Fruit fly (Drosophila melanogaster): ENCODE data around the gene CG7016.

DNA sequence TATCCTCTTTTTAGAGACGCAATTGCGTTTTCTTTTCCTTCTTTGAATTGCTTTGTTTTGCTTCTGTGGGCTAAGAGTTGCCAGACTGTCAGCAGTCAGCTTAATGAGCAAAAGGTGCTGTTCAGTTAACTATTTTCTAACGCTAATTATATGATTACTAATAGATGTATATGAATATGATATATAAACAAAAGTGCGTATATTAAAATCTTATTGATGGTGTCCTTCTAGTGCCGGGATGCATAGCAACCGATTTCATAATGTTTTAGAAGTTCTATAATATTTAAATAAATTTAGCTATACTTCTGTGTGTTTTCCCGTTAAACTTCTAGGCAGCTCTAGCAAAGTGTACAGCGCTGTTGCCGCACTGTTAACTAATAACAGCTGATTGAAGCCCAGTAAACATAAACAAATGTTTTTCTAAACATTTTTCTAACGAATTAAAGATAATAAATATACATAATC is 32.8 kb upstream of the CG7016 start, which contains the start of the genes Kaz and CG43273:
- TF ChIP-seq h (optimal IDR thresholded peaks at IDR 0.05): no peak
- TF ChIP-seq Sin3A (optimal IDR thresholded peaks at IDR 0.05): no peak

All from Kc167 (cell line).